Fruit fly (Drosophila melanogaster) whole organism, prepupa: ENCODE measurements around the gene CG15547.
A peak's percentile ranks its signal among the peaks of the same experiment; 100 is the strongest.

Source experiments
- CG10631 ChIP-seq: fragments of 200-800 bp; sonication (Bioruptor generic); optimal IDR thresholded peaks from 2 replicates; lab custom pipeline; 2016; ENCODE audit warnings: missing biosample characterization, missing genetic modification characterization
- CG10669 ChIP-seq: fragments of 200-800 bp; sonication (Bioruptor generic); optimal IDR thresholded peaks from 3 replicates; lab custom pipeline; 2018; ENCODE audit warnings: missing biosample characterization, mild to moderate bottlenecking, missing genetic modification characterization, moderate library complexity
- CG11762 ChIP-seq: fragments of 200-800 bp; sonication (Bioruptor generic); optimal IDR thresholded peaks from 3 replicates; lab custom pipeline; 2016; ENCODE audit warnings: missing biosample characterization, missing genetic modification characterization; ENCODE audit not compliant: insufficient read depth
- CG1621 ChIP-seq: fragments of 200-800 bp; sonication (Bioruptor generic); optimal IDR thresholded peaks from 3 replicates; lab custom pipeline; 2018; ENCODE audit warnings: missing biosample characterization, mild to moderate bottlenecking, missing genetic modification characterization
- CG16779 ChIP-seq: fragments of 200-800 bp; sonication (Bioruptor generic); optimal IDR thresholded peaks from 3 replicates; lab custom pipeline; 2017; ENCODE audit warnings: missing biosample characterization, mild to moderate bottlenecking, missing genetic modification characterization
- CG31627 ChIP-seq: fragments of 200-800 bp; sonication (Bioruptor generic); optimal IDR thresholded peaks from 3 replicates; lab custom pipeline; 2016; ENCODE audit warnings: missing biosample characterization, missing genetic modification characterization
- CG3919 ChIP-seq: fragments of 200-800 bp; sonication (Bioruptor generic); optimal IDR thresholded peaks from 3 replicates; lab custom pipeline; 2016; ENCODE audit warnings: missing biosample characterization, missing genetic modification characterization
- CG6163 ChIP-seq: fragments of 200-800 bp; sonication (Bioruptor generic); IDR thresholded peaks from 3 replicates; pipeline ENCODE4 v1.3.6; 2022; ENCODE audit warnings: missing biosample characterization, missing genetic modification characterization
- CG6276 ChIP-seq: fragments of 200-800 bp; sonication (Bioruptor generic); optimal IDR thresholded peaks from 2 replicates; lab custom pipeline; 2017; ENCODE audit warnings: missing biosample characterization, mild to moderate bottlenecking, missing genetic modification characterization
- CG6808 ChIP-seq: fragments of 200-800 bp; sonication (Bioruptor generic); optimal IDR thresholded peaks from 3 replicates; lab custom pipeline; 2017; ENCODE audit warnings: missing biosample characterization, missing genetic modification characterization, mild to moderate bottlenecking, moderate library complexity, missing genetic modification reagents
- CG6854 ChIP-seq: fragments of 200-800 bp; sonication (Bioruptor generic); optimal IDR thresholded peaks from 2 replicates; lab custom pipeline; 2017; ENCODE audit warnings: missing biosample characterization, mild to moderate bottlenecking, missing genetic modification characterization
- CG8119 ChIP-seq: fragments of 200-800 bp; sonication (Bioruptor generic); IDR thresholded peaks from 3 replicates; pipeline ENCODE4 v1.3.6; 2022; ENCODE audit warnings: missing biosample characterization, missing genetic modification characterization
- CG8632 ChIP-seq: fragments of 200-800 bp; sonication (Bioruptor generic); optimal IDR thresholded peaks from 3 replicates; lab custom pipeline; 2016; ENCODE audit warnings: missing biosample characterization, missing genetic modification characterization
- Eip78C ChIP-seq: fragments of 200-800 bp; sonication (Bioruptor generic); peaks from one replicate; lab custom pipeline; 2016; ENCODE audit warnings: missing biosample characterization, missing genetic modification characterization
- Ets21C ChIP-seq: fragments of 200-800 bp; sonication (Bioruptor generic); optimal IDR thresholded peaks from 3 replicates; lab custom pipeline; 2016; ENCODE audit warnings: missing biosample characterization, missing genetic modification characterization
- Gug ChIP-seq: fragments of 200-800 bp; sonication (Bioruptor generic); IDR thresholded peaks from 2 replicates; pipeline ENCODE4 v1.3.6; 2022; ENCODE audit warnings: missing biosample characterization, missing genetic modification characterization
- Hr38 ChIP-seq: sonication (Bioruptor generic); optimal IDR thresholded peaks from 2 replicates; lab custom pipeline; 2016; ENCODE audit warnings: missing biosample characterization, missing genetic modification characterization
- Met ChIP-seq: fragments of 200-800 bp; sonication (Bioruptor generic); optimal IDR thresholded peaks from 3 replicates; lab custom pipeline; 2016; ENCODE audit warnings: missing biosample characterization, missing genetic modification characterization
- OdsH ChIP-seq: fragments of 200-800 bp; sonication (Bioruptor generic); optimal IDR thresholded peaks from 3 replicates; lab custom pipeline; 2016; ENCODE audit warnings: missing biosample characterization, missing genetic modification characterization
- Smox ChIP-seq: fragments of 200-800 bp; sonication (Bioruptor generic); optimal IDR thresholded peaks from 3 replicates; lab custom pipeline; 2016; ENCODE audit warnings: missing biosample characterization, missing genetic modification characterization
- Sox102F ChIP-seq: fragments of 200-800 bp; sonication (Bioruptor generic); optimal IDR thresholded peaks from 2 replicates; lab custom pipeline; 2016; ENCODE audit warnings: missing biosample characterization, mild to moderate bottlenecking, missing genetic modification characterization
- Sox14 ChIP-seq: fragments of 200-800 bp; sonication (Bioruptor generic); optimal IDR thresholded peaks from 3 replicates; lab custom pipeline; 2016; ENCODE audit warnings: missing biosample characterization, missing genetic modification characterization
- dsx ChIP-seq: fragments of 200-800 bp; optimal IDR thresholded peaks from 3 replicates; lab custom pipeline; 2019; ENCODE audit warnings: missing biosample characterization, mild to moderate bottlenecking, missing genetic modification characterization, moderate library complexity; ENCODE audit not compliant: poor library complexity, severe bottlenecking
- eg ChIP-seq: fragments of 200-800 bp; sonication (Bioruptor generic); IDR thresholded peaks from 3 replicates; pipeline ENCODE4 v1.3.6; 2022; ENCODE audit warnings: missing biosample characterization, missing genetic modification characterization
- esn ChIP-seq: fragments of 200-800 bp; sonication (Bioruptor generic); optimal IDR thresholded peaks from 2 replicates; lab custom pipeline; 2016; ENCODE audit warnings: missing biosample characterization, mild to moderate bottlenecking, missing genetic modification characterization, moderate library complexity
- fd59A ChIP-seq: fragments of 200-800 bp; sonication (Bioruptor generic); optimal IDR thresholded peaks from 2 replicates; lab custom pipeline; 2017; ENCODE audit warnings: missing biosample characterization, mild to moderate bottlenecking, missing genetic modification characterization, missing genetic modification reagents
- fd85E ChIP-seq: fragments of 200-800 bp; sonication (Bioruptor generic); optimal IDR thresholded peaks from 3 replicates; lab custom pipeline; 2016; ENCODE audit warnings: missing biosample characterization, missing genetic modification characterization
- net ChIP-seq: fragments of 200-800 bp; sonication (Bioruptor generic); optimal IDR thresholded peaks from 3 replicates; lab custom pipeline; 2016; ENCODE audit warnings: missing biosample characterization, missing genetic modification characterization
- pdm3 ChIP-seq: fragments of 200-800 bp; sonication (Bioruptor generic); optimal IDR thresholded peaks from 3 replicates; lab custom pipeline; 2016; ENCODE audit warnings: missing biosample characterization, missing genetic modification characterization
- salr ChIP-seq, 2 experiments: fragments of 200-800 bp; sonication (Bioruptor generic); optimal IDR thresholded peaks; 3 replicates each; lab custom pipeline; 2016 to 2018; ENCODE audit warnings: missing biosample characterization in 2 of 2, missing genetic modification characterization in 2 of 2, mild to moderate bottlenecking in 1 of 2
- ss ChIP-seq, 2 experiments: fragments of 200-800 bp; sonication (Bioruptor generic); optimal IDR thresholded peaks; 2 replicates in 1 of 2; 3 replicates in 1 of 2; lab custom pipeline; 2017 to 2018; ENCODE audit warnings: mild to moderate bottlenecking in 2 of 2, missing biosample characterization in 2 of 2, missing genetic modification characterization in 2 of 2, moderate library complexity in 1 of 2
- svp ChIP-seq: fragments of 200-800 bp; sonication (Bioruptor generic); peaks from one replicate; lab custom pipeline; 2016; ENCODE audit warnings: missing biosample characterization, missing genetic modification characterization

CG15547 gene

dm6 chr3R:30862471-30862870 is 20.8 kb downstream of the CG15547 start:
- TF ChIP-seq Gug (GFP tag; lab: Robert Waterston, UW) (no peak), Eip78C (GFP tag; lab: Kevin White, UChicago) (peak; percentile 60), fd59A (GFP tag; lab: Kevin White, UChicago) (no peak), CG31627 (GFP tag; lab: Kevin White, UChicago) (no peak), Met (GFP tag; lab: Kevin White, UChicago) (no peak), eg (GFP tag; lab: Robert Waterston, UW) (peak; percentile 32; the same call in 1 of the 3 replicates)

dm6 chr3R:30860561-30860928 is 22.8 kb downstream of the CG15547 start:
- TF ChIP-seq Gug (GFP tag; lab: Robert Waterston, UW) (no peak), CG6163 (no peak), CG8632 (GFP tag; lab: Kevin White, UChicago) (no peak), CG6276 (GFP tag; lab: Kevin White, UChicago) (no peak), Hr38 (GFP tag; lab: Kevin White, UChicago) (no peak), ss (GFP tag; optimal IDR thresholded peaks at IDR 0.05; lab: Kevin White, UChicago) (peak; percentile 16 to 49)

dm6 chr3R:30859901-30860560 is 23.3 kb downstream of the CG15547 start:
- TF ChIP-seq Gug (GFP tag; lab: Robert Waterston, UW) (no peak), Sox14 (GFP tag; lab: Kevin White, UChicago) (no peak), svp (peak; percentile 49), pdm3 (no peak), CG10669 (GFP tag; lab: Kevin White, UChicago) (peak; percentile 8)

dm6 chr3R:30856596-30856995 is 26.7 kb downstream of the CG15547 start:
- TF ChIP-seq CG16779 (no peak), net (GFP tag; lab: Kevin White, UChicago) (no peak), ss (GFP tag; optimal IDR thresholded peaks at IDR 0.05; lab: Kevin White, UChicago) (no peak), CG10631 (GFP tag; lab: Kevin White, UChicago) (no peak), Gug (GFP tag; lab: Robert Waterston, UW) (no peak), Smox (GFP tag; lab: Kevin White, UChicago) (no peak), esn (GFP tag; lab: Kevin White, UChicago) (no peak), OdsH (no peak), CG11762 (GFP tag; lab: Kevin White, UChicago) (no peak), salr (GFP tag; optimal IDR thresholded peaks at IDR 0.05; lab: Kevin White, UChicago) (no peak), fd85E (GFP tag; lab: Kevin White, UChicago) (no peak), CG8119 (GFP tag; lab: Robert Waterston, UW) (no peak), dsx (GFP tag; lab: Kevin White, UChicago) (no peak), CG6854 (no peak), Ets21C (GFP tag; lab: Kevin White, UChicago) (no peak)

- TF ChIP-seq CG11762 (GFP tag; lab: Kevin White, UChicago) (no peak), Sox102F (no peak), CG10631 (GFP tag; lab: Kevin White, UChicago) (no peak), fd59A (GFP tag; lab: Kevin White, UChicago) (no peak), CG3919 (GFP tag; lab: Kevin White, UChicago) (no peak), Smox (GFP tag; lab: Kevin White, UChicago) (no peak), CG6808 (no peak), CG1621 (tag; lab: Kevin White, UChicago) (no peak), ss (GFP tag; optimal IDR thresholded peaks at IDR 0.05; lab: Kevin White, UChicago) (no peak), CG16779 (no peak)
These were observed 28.1 kb downstream of the CG15547 start for dm6 chr3R:30855176-30855575.
